Fruit fly (Drosophila melanogaster): Measurements from ENCODE around the gene Srp72.

Gene Srp72

dm6 chr3R:20552093-20552492, 36.4 kb upstream of the Srp72 start, which contains the start of gene Stat92E:
TSS of gene Stat92E (minus strand) at chr3R:20552311.
- TF ChIP-seq CG8478 (optimal IDR thresholded peaks at IDR 0.05), result no peak
- no peak for TF ChIP-seq CTCF (optimal IDR thresholded peaks at IDR 0.05)

- no peak for TF ChIP-seq CG8478 (optimal IDR thresholded peaks at IDR 0.05)
- TF ChIP-seq CTCF (optimal IDR thresholded peaks at IDR 0.05), result no peak
Measured at dm6 chr3R:20554300-20554699, 34.2 kb upstream of the Srp72 start, which contains the start of gene att-ORFB. TSS of gene att-ORFB (minus strand) at chr3R:20554400.

dm6 chr3R:20555023-20555422, 33.5 kb upstream of the Srp72 start:
- TF ChIP-seq CTCF (optimal IDR thresholded peaks at IDR 0.05) (no peak), CG8478 (optimal IDR thresholded peaks at IDR 0.05) (no peak)

dm6 chr3R:20555720-20556280, 32.7 kb upstream of the Srp72 start:
- TF ChIP-seq CG8478 (optimal IDR thresholded peaks at IDR 0.05) (no peak), CTCF (optimal IDR thresholded peaks at IDR 0.05) (no peak)

dm6 chr3R:20556281-20557113, 32.0 kb upstream of the Srp72 start:
- TF ChIP-seq CG8478 (optimal IDR thresholded peaks at IDR 0.05) (no peak), CTCF (optimal IDR thresholded peaks at IDR 0.05) (no peak)

- TF ChIP-seq CG8478 (optimal IDR thresholded peaks at IDR 0.05) (no peak), CTCF (optimal IDR thresholded peaks at IDR 0.05) (no peak)
Measured at dm6 chr3R:20557114-20557414, 31.4 kb upstream of the Srp72 start.

dm6 chr3R:20557415-20558105, 31.0 kb upstream of the Srp72 start, which contains the start of the genes DPCoAC and CG5180:
TSS of gene DPCoAC (minus strand) at chr3R:20557667.
TSS of gene CG5180 (plus strand) at chr3R:20557930.
- TF ChIP-seq CG8478 (optimal IDR thresholded peaks at IDR 0.05), result no peak
- TF ChIP-seq CTCF (optimal IDR thresholded peaks at IDR 0.05), result peak; percentile 58 to 66

- TF ChIP-seq CTCF (optimal IDR thresholded peaks at IDR 0.05), result no peak
- no peak for TF ChIP-seq CG8478 (optimal IDR thresholded peaks at IDR 0.05)
Measured at dm6 chr3R:20558106-20558489, 30.4 kb upstream of the Srp72 start.

dm6 chr3R:20560019-20560667, 28.4 kb upstream of the Srp72 start, which contains the start of gene CG15922:
TSS of gene CG15922 (minus strand) at chr3R:20560280.
- TF ChIP-seq CTCF (optimal IDR thresholded peaks at IDR 0.05) (no peak), CG8478 (optimal IDR thresholded peaks at IDR 0.05) (no peak)

dm6 chr3R:20560668-20561226, 27.8 kb upstream of the Srp72 start, which contains the start of gene CG5191:
TSS of gene CG5191 (plus strand) at chr3R:20560865.
- no peak for TF ChIP-seq CTCF (optimal IDR thresholded peaks at IDR 0.05)
- TF ChIP-seq CG8478 (optimal IDR thresholded peaks at IDR 0.05), result no peak

- TF ChIP-seq CG8478 (optimal IDR thresholded peaks at IDR 0.05), result no peak
Measured at dm6 chr3R:20563830-20564421, 24.6 kb upstream of the Srp72 start, which contains the start of gene CG10877. TSS of gene CG10877 (minus strand) at chr3R:20564067.

- TF ChIP-seq CG8478 (optimal IDR thresholded peaks at IDR 0.05) (no peak), CTCF (optimal IDR thresholded peaks at IDR 0.05) (no peak)
Measured at dm6 chr3R:20565546-20565948, 23.0 kb upstream of the Srp72 start.

dm6 chr3R:20567507-20568222, 20.8 kb upstream of the Srp72 start:
- no peak for TF ChIP-seq CG8478 (optimal IDR thresholded peaks at IDR 0.05)
- no peak for TF ChIP-seq CTCF (optimal IDR thresholded peaks at IDR 0.05)

- TF ChIP-seq CTCF (optimal IDR thresholded peaks at IDR 0.05) (no peak), CG8478 (optimal IDR thresholded peaks at IDR 0.05) (no peak)
Measured at dm6 chr3R:20573326-20573725, 15.2 kb upstream of the Srp72 start.
